Fruit fly (Drosophila melanogaster): Measurements from ENCODE around the gene mora.

The mora gene

DNA sequence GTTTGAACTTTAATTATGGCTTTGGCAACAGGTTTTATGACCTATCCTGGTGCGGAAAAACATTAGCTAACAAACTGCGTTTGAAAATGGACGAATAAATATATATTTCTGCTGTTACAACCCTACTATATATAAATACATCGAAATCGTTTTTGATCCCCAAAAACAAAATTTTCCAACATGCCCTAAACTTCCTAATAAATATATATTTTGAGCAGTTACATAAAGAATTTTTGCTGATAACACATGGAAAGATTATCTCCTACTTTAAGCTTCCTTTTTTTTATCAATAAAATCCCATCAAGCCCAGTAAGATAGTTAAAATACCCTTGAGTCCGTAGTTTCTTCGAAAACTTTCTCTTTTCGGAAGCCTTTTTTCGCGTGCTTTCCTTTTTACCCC lies 32.9 kb downstream of the mora start:
- no peak for TF ChIP-seq CG17801 (GFP tag; optimal IDR thresholded peaks at IDR 0.05; ENCODE audit: partially characterized antibody)

DNA sequence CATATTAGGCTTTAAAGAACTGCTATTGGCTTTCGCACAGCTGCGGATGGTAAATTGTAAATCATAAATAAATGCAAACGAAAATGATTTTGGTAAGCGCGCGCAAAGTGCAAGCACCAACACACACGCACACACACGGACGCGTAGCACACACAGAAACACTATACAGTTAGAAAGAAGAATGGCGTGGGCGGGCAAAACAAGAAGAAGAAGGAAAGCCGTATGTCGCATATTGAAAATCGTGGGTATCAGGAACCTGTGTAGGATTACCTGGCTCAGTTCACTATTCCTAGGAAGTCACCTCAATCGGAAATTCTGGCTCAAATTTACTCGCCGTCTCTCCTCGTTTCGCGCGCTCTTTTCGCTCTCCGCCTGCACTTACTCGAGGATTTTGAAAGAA lies 34.7 kb downstream of the mora start, which contains the start of gene cav:
cav (plus strand) TSS at position 259 of the 400 bp plus-strand sequence.
- TF ChIP-seq CG17801 (GFP tag; optimal IDR thresholded peaks at IDR 0.05; ENCODE audit: partially characterized antibody) = no peak

DNA sequence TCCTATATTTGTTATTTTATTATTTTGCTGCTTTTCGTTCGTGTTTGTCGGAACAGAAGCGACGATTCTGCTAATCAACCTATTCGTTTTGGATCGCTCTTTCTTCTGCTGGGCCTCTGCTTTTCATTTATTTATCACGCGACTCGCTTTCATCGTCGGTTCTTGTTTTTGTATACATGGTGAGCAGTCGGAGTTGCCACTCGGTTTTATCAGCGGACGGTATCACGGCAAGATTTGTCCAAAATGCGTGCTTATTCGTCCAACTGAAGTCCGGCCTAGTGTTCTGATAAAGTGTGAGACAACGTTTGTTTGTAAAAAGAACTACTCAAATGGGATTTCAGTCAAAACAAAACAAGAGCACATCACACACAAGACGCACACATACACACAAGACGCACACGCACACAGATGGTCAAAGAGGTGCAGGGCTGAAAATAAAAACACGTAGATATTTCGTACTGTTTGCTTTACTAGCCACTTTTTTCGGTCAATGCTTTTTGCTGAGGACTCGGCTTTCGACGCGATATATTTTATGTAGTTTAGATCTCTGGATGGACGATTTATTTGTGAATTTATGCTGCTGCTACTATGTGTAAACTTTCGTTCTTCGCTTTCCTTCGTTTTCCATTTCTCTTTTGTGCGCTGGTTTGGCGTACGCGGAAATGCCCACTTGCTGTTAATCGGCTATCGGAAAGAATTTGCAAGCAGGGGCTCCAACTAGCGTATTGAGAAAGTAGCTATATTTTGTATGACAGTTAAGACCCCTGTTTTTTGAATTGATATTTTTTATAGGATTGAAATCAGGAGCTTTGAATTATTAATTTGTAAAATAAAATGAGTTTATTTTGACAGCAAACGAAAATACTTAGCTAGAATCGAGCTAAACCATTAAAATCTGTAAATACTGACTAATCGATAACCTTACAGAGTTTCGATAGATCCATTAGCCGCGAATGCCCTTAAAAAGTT lies 35.5 kb downstream of the mora start, which contains the start of gene twin:
twin (minus strand) TSS at position 632 of the 969 bp plus-strand sequence.
- peak; percentile 46 for TF ChIP-seq CG17801 (GFP tag; optimal IDR thresholded peaks at IDR 0.05; ENCODE audit: partially characterized antibody)

DNA sequence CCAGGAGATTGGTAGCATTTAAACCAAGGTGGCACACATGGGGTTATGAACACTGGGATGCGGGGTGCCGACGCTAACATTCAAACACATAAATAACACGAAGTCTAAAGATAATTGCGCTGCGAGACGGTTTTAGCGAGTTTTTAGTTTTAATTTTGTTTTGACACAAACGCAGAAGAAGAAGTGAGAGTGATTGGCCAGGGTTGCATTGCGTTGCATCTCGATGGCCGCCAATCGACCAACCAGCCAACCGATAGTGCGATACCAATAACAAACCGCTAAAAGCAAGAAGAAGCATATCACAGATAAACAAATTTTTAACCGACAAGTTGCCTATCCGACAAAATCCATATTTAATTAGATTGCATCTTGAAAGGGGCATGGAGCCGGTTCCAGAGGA lies 40.6 kb downstream of the mora start, which contains the start of the genes Spps and CG13609:
Spps (minus strand) TSS at position 191 of the 400 bp plus-strand sequence.
CG13609 (plus strand) TSS at position 280 of the 400 bp plus-strand sequence.
- peak; percentile 33 for TF ChIP-seq CG17801 (GFP tag; optimal IDR thresholded peaks at IDR 0.05; ENCODE audit: partially characterized antibody)

DNA sequence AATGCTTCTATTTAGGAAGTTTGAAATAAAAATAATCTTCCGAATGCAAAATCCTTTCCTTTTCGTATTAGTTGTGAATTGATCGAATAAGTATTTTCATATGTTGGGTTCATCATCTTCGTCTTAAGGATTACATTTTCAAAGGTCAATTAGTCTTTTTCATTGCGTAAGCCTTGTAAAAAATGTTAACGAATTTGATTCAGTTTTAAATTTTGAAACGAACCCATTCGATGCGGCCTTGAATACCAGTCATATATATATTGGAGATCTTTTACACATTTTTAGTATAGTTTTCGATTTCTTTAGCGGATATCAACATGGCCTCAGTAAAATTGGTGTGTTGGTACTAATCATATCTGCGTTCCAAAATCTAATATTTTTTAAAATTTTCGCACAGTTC lies 42.5 kb downstream of the mora start, which contains the start of gene Acp95EF:
Acp95EF (plus strand) TSS at position 301 of the 400 bp plus-strand sequence.
- no peak for TF ChIP-seq CG17801 (GFP tag; optimal IDR thresholded peaks at IDR 0.05; ENCODE audit: partially characterized antibody)

DNA sequence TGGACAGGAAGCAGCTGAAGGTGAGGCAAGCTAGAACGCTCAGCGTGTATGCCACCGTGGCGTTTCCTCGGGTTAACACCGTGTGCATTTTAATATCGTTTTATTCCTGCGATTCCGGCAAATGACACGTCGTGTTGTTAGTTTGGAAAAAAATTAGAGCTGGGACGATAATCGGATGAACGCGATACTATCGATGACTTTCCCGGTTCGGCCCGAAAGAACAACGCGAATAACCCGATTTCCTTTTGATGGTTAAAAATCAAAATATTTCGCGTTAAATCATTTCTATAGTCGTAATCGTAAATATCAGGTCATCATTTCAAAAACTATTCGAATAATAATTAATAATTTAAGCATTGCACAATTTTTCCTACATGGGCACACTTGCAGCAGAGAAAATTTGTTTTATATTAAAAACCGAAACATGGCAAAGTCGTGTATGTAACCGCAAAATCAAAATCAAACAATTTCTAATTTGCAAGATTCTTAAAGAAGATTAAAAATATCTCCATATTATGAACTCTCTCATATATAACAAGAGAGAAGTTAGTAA lies 43.8 kb downstream of the mora start, which contains the start of gene Spase22-23:
Spase22-23 (minus strand) TSS at position 166 of the 553 bp plus-strand sequence.
- no peak for TF ChIP-seq CG17801 (GFP tag; optimal IDR thresholded peaks at IDR 0.05; ENCODE audit: partially characterized antibody)

DNA sequence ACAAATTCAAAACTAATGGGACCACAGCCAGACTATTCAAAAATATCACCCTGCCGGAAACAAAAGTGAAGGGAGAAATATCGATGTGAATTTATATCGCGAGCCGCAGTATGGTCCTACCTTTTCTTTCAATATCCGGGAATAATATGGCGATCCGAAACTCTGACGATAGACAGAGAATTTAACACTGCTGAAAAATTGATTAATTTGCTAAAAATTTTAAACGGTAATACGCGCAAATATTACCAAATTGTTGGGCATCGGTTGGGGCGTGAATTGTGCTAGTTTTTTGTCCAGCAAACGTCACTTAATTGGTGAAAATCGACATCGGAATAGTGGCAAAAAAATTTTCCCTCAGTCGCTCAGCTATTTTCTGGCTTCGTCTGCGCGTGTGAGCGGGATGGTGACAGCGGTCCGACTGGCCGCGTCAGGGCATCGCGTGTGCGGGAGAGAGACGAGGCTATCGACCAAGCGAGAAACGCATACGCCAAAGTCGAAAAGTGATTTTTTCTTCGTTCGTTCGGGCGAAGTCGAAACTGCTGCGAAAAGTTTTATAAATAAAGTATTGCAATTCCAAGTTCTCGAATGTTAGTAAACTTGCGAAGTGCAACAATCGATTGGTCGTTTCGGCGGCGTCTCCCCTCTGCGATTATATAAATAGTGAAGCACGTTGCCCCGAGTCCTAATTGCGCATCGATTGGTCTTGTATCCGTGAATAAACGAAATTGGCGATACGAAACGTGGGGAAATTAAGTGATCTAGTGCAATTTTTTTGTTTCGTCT lies 44.5 kb downstream of the mora start, which contains the start of gene mask:
mask (plus strand) TSS at position 140 of the 783 bp plus-strand sequence.
- TF ChIP-seq CG17801 (GFP tag; optimal IDR thresholded peaks at IDR 0.05; ENCODE audit: partially characterized antibody) = peak; percentile 65

DNA sequence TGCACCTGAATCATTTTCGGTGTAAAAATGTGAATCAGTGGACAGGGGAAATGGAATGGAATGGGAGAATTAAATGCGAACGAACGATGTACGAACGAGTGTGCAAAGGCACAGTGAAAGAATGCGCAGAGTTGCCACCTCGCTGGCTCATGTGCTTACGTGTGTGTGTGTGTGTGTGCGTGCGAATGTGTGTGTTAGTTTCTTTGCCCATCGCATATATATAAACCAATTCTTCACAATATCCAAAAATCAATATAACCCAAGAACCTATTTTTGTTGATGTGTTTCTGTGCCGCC lies 45.0 kb downstream of the mora start:
- TF ChIP-seq CG17801 (GFP tag; optimal IDR thresholded peaks at IDR 0.05; ENCODE audit: partially characterized antibody) = no peak

DNA sequence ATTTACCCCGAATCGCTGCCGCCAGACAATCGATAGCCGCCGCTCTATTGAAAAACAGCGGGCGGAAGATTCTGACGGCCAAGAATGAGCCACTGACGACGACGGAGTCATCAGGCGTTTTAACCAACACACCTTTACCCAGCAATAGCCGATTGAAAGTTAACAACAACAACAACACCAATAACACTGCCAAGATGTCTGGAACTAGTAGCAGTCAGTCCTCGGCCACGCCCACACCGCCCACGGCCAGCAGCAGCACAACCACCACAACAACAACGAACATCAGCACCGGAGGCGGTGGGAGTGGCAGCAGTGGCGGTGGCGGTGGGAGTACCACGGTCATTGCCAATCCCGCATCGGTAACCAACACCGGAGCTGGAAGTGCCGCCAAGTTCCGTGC lies 45.8 kb downstream of the mora start:
- no peak for TF ChIP-seq CG17801 (GFP tag; optimal IDR thresholded peaks at IDR 0.05; ENCODE audit: partially characterized antibody)

DNA sequence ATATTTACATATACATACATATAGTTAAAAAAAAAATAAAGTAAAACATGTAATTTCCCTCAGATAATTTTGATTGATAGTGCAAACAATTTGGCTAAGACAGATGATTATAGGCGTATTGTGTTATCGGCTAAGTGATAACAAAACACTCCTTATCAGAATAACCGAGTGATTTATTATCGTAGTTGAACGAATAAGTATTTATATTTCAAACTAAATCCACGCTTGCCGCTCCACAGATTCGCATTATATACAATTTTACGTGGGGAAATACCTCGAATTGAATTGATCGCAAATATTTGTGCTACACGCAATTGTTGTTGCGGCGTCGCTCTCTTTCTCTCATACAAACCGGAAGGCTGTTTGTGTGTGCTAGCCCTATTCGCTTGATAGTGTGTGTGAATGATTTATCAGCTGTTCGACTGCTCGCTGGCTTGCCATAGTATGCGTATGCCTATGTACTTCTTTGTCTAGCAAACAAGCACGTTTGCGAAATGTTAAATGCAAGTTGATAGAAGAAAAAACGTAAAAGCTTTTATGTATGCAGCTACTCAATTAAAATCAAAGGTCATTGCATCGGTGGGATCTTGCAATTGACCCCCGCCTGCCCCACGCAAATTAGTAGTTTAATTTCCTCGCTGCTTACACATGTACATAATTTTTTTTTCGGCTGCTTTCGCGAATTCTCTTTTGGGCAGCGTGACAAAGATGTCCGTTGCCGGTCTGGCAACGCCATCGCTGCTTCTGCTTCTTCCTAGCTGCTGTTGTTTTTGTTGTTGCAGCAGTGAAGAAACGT lies 47.4 kb downstream of the mora start:
- peak; percentile 18 for TF ChIP-seq CG17801 (GFP tag; optimal IDR thresholded peaks at IDR 0.05; ENCODE audit: partially characterized antibody)

DNA sequence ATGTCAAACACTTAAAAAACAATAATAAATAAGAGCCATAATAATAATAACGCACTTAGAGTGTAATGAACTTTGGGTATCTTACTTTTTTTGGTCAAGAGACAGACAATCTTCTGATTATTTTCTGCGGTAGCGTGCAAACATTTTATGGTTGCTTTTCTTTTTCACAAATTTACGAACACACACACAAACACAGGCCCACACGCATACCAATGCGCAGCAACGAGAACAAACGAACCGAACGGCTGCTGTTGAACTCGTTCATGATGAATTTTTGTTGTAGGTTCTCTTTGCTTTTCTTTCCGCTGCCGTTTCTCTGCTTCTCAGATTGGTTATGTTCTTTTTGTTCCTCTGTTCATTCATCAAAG lies 48.0 kb downstream of the mora start:
- TF ChIP-seq CG17801 (GFP tag; optimal IDR thresholded peaks at IDR 0.05; ENCODE audit: partially characterized antibody) = no peak

DNA sequence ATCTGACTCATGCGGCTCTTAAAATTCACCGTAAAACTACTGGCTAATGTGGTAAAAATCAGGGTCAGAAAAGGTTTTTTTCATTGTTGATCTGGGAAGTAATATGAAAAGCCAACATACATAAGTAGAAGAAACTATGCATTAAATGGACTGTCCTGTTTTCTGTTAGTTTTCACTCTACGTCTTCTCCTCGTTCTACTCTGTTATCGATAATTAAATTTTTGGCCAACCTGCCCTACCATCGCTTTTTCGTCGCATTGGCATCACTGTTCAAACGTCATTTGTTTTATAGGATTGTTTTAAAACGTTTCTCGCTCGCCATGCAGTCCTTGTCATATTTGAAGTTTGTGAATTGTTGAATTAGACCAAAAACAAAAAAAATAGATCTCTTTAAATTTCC lies 48.6 kb downstream of the mora start:
- no peak for TF ChIP-seq CG17801 (GFP tag; optimal IDR thresholded peaks at IDR 0.05; ENCODE audit: partially characterized antibody)
